Fruit fly (Drosophila melanogaster): ENCODE results near the gene CG3246.

CG3246 gene

dm6 chr2L:3437068-3437467 lies 24.7 kb downstream of the CG3246 start (continued):
- TF ChIP-seq tgo (GFP tag; IDR thresholded peaks at IDR 0.05) (peak; percentile 63; the same call in 2 of the 3 replicates), Hmx (GFP tag; optimal IDR thresholded peaks at IDR 0.05) (no peak), wek (GFP tag; optimal IDR thresholded peaks at IDR 0.05) (peak; percentile 6), scrt (GFP tag; optimal IDR thresholded peaks at IDR 0.05) (peak; percentile 34), CG10274 (GFP tag; optimal IDR thresholded peaks at IDR 0.05) (no peak), CG10462 (GFP tag; optimal IDR thresholded peaks at IDR 0.05) (no peak), CG1647 (GFP tag; optimal IDR thresholded peaks at IDR 0.05) (no peak), CG8359 (GFP tag; optimal IDR thresholded peaks at IDR 0.05; ENCODE audit: borderline replicate concordance) (peak; percentile 32), CG9797 (GFP tag; optimal IDR thresholded peaks at IDR 0.05) (no peak), CG1529 (GFP tag; optimal IDR thresholded peaks at IDR 0.05) (peak; percentile 40), CG4424 (GFP tag; optimal IDR thresholded peaks at IDR 0.05) (peak; percentile 15), gro (GFP tag; optimal IDR thresholded peaks at IDR 0.05) (no peak), CG15514 (GFP tag; optimal IDR thresholded peaks at IDR 0.05) (peak; percentile 24), CG4328 (GFP tag; optimal IDR thresholded peaks at IDR 0.05) (peak; percentile 13), CG1602 (GFP tag; optimal IDR thresholded peaks at IDR 0.05) (no peak), Ptx1 (GFP tag; IDR thresholded peaks at IDR 0.05) (peak; percentile 54), jumu (GFP tag; optimal IDR thresholded peaks at IDR 0.05) (no peak), chinmo (GFP tag; IDR thresholded peaks at IDR 0.05; ENCODE audit: partially characterized antibody) (no peak), grn (GFP tag; optimal IDR thresholded peaks at IDR 0.05) (no peak), al (GFP tag; IDR thresholded peaks at IDR 0.05) (no peak), Abd-B (GFP tag; optimal IDR thresholded peaks at IDR 0.05) (no peak), CG6175 (GFP tag; IDR thresholded peaks at IDR 0.05) (no peak), CG8478 (optimal IDR thresholded peaks at IDR 0.05) (no peak), CG4404 (GFP tag; IDR thresholded peaks at IDR 0.05) (no peak), Fer3 (tag; optimal IDR thresholded peaks at IDR 0.05) (peak; percentile 36), Fer1 (GFP tag; optimal IDR thresholded peaks at IDR 0.05) (peak; percentile 69), tin (GFP tag; optimal IDR thresholded peaks at IDR 0.05) (peak; percentile 3), CG8281 (tag; optimal IDR thresholded peaks at IDR 0.05) (peak; percentile 29), pita (GFP tag; optimal IDR thresholded peaks at IDR 0.05) (no peak), eyg (GFP tag; optimal IDR thresholded peaks at IDR 0.05) (no peak), CG10979 (tag; optimal IDR thresholded peaks at IDR 0.05) (peak; percentile 73), B-H1 (GFP tag; IDR thresholded peaks at IDR 0.05) (peak; percentile 42; the same call in 2 of the 3 replicates), kay (GFP tag; optimal IDR thresholded peaks at IDR 0.05) (no peak)

- TF ChIP-seq CG15269 (tag; optimal IDR thresholded peaks at IDR 0.05): peak; percentile 23
- TF ChIP-seq Hr51 (GFP tag; optimal IDR thresholded peaks at IDR 0.05): peak in 1 of 2 experiments; percentile 44
- 0 out of 2 replicates have a peak, but pooled peaks have one; percentile 39 for TF ChIP-seq stc (GFP tag; IDR thresholded peaks at IDR 0.05)
- peak; percentile 21; the same call in 1 of the 2 replicates for TF ChIP-seq CG14441 (GFP tag; IDR thresholded peaks at IDR 0.05)
- TF ChIP-seq Sry-δ (GFP tag; optimal IDR thresholded peaks at IDR 0.05): no peak
- TF ChIP-seq sd (tag; optimal IDR thresholded peaks at IDR 0.05): no peak
- TF ChIP-seq phol (tag; optimal IDR thresholded peaks at IDR 0.05): no peak
- peak; percentile 13 for TF ChIP-seq CG2678 (tag; optimal IDR thresholded peaks at IDR 0.05)
- TF ChIP-seq pan (optimal IDR thresholded peaks at IDR 0.05): no peak
- TF ChIP-seq pan (GFP tag; optimal IDR thresholded peaks at IDR 0.05 in 1 of 2, IDR thresholded peaks at IDR 0.05 in 1 of 2): peak in 1 of 2 experiments; percentile 59
- TF ChIP-seq gem (tag; optimal IDR thresholded peaks at IDR 0.05): peak; percentile 25
- peak; percentile 17; the same call in 1 of the 2 replicates for TF ChIP-seq Drgx (GFP tag; IDR thresholded peaks at IDR 0.05)
- TF ChIP-seq CG16779 (GFP tag; IDR thresholded peaks at IDR 0.05): no peak
- TF ChIP-seq zf30C (GFP tag; optimal IDR thresholded peaks at IDR 0.05): no peak
- TF ChIP-seq HLH3B (GFP tag; IDR thresholded peaks at IDR 0.05): 0 out of 2 replicates have a peak, but pooled peaks have one; percentile 13
- TF ChIP-seq MTF-1 (GFP tag; optimal IDR thresholded peaks at IDR 0.05; ENCODE audit: borderline replicate concordance): no peak
- 0 out of 2 replicates have a peak, but pooled peaks have one; percentile 15 for TF ChIP-seq esg (GFP tag; conservative IDR thresholded peaks at IDR 0.05)
- TF ChIP-seq Lpt (GFP tag; optimal IDR thresholded peaks at IDR 0.05): no peak
- TF ChIP-seq CG11504 (tag; optimal IDR thresholded peaks at IDR 0.05): peak; percentile 13
- TF ChIP-seq CG17359 (tag; optimal IDR thresholded peaks at IDR 0.05): peak; percentile 19
These were observed 25.4 kb downstream of the CG3246 start for dm6 chr2L:3436347-3436746.
